Worm (Caenorhabditis elegans): ENCODE data around the gene nmy-3.

- TF ChIP-seq ceh-18 (tag; optimal IDR thresholded peaks at IDR 0.05) (no peak), unc-3 (GFP tag; conservative IDR thresholded peaks at IDR 0.05) (no peak), unc-3 (tag; optimal IDR thresholded peaks at IDR 0.05) (no peak), unc-55 (GFP tag; optimal IDR thresholded peaks at IDR 0.05) (no peak), unc-86 (tag; optimal IDR thresholded peaks at IDR 0.05) (no peak), pha-4 (tag; optimal IDR thresholded peaks at IDR 0.05) (no peak), ref-2 (tag; optimal IDR thresholded peaks at IDR 0.05) (no peak), rnt-1 (tag; optimal IDR thresholded peaks at IDR 0.05) (no peak), ceh-2 (tag; optimal IDR thresholded peaks at IDR 0.05) (no peak), K02D7.2 (tag; optimal IDR thresholded peaks at IDR 0.05) (no peak), ama-1 (optimal IDR thresholded peaks at IDR 0.05) (no peak), C08G9.2 (tag; optimal IDR thresholded peaks at IDR 0.05) (no peak), fkh-10 (GFP tag; optimal IDR thresholded peaks at IDR 0.05) (no peak), nhr-11 (tag; optimal IDR thresholded peaks at IDR 0.05) (no peak)
These were observed 12.6 kb upstream of the nmy-3 start, which contains the start of gene col-120 for ce11 chrIV:9261687-9262086.
